Worm (Caenorhabditis elegans) whole organism, young adult: Measurements from ENCODE around the gene inx-11.

Experiments
- B0261.1 ChIP-seq: sonication (generic microtip); optimal IDR thresholded peaks from 2 replicates; lab custom pipeline; 2016; ENCODE audit warnings: mild to moderate bottlenecking, missing genetic modification characterization, moderate library complexity, missing compliant biosample characterization
- B0336.3 ChIP-seq: fragments of 200-800 bp; sonication (Bioruptor generic); IDR thresholded peaks from 2 replicates; pipeline ENCODE4 v1.3.6; 2022; ENCODE audit warnings: missing genetic modification characterization, missing compliant biosample characterization
- F33H1.4 ChIP-seq: fragments of 200-800 bp; sonication (Bioruptor generic); IDR thresholded peaks from 2 replicates; pipeline ENCODE4 v1.3.6; 2022; ENCODE audit warnings: missing genetic modification reagents, missing genetic modification characterization, missing compliant biosample characterization
- F57C9.4 ChIP-seq: sonication (generic microtip); optimal IDR thresholded peaks from 2 replicates; lab custom pipeline; 2017; ENCODE audit warnings: mild to moderate bottlenecking, missing genetic modification characterization, missing compliant biosample characterization
- K12H6.12 ChIP-seq: fragments of 200-800 bp; sonication (Bioruptor generic); optimal IDR thresholded peaks from 2 replicates; lab custom pipeline; 2018; ENCODE audit warnings: mild to moderate bottlenecking, missing genetic modification characterization, missing compliant biosample characterization
- ama-1 ChIP-seq, 3 experiments: fragments of 150-350 bp in 1 of 3; sonication (generic microtip) in 2 of 3; optimal IDR thresholded peaks; 2 replicates each; lab custom pipeline; 2014 to 2018; ENCODE audit warnings: missing biosample characterization in 2 of 3, missing genetic modification characterization in 2 of 3, missing genetic modification reagents in 2 of 3
- atf-7 ChIP-seq: sonication (generic microtip); optimal IDR thresholded peaks from 2 replicates; lab custom pipeline; 2017; ENCODE audit warnings: mild to moderate bottlenecking, missing genetic modification characterization, missing compliant biosample characterization
- attf-6 ChIP-seq: fragments of 200-800 bp; sonication (Bioruptor generic); IDR thresholded peaks from 2 replicates; pipeline ENCODE4 v1.3.6; 2022; ENCODE audit warnings: missing genetic modification reagents, missing genetic modification characterization, missing compliant biosample characterization
- ccch-3 ChIP-seq: fragments of 200-800 bp; sonication (Bioruptor generic); optimal IDR thresholded peaks from 2 replicates; lab custom pipeline; 2018; ENCODE audit warnings: mild to moderate bottlenecking, missing genetic modification characterization, missing compliant biosample characterization
- cebp-1 ChIP-seq, 2 experiments: fragments of 200-800 bp in 1 of 2; sonication (Bioruptor generic) in 1 of 2; sonication (generic microtip) in 1 of 2; IDR thresholded peaks in 1 of 2; optimal IDR thresholded peaks in 1 of 2; 2 replicates each; pipeline versions ENCODE4 v1.3.6 to Lab custom; 2017 to 2022; ENCODE audit warnings: missing compliant biosample characterization in 2 of 2, missing genetic modification characterization in 2 of 2, mild to moderate bottlenecking in 1 of 2, missing genetic modification reagents in 1 of 2, moderate library complexity in 1 of 2
- ceh-58 ChIP-seq: fragments of 200-800 bp; sonication (Bioruptor generic); IDR thresholded peaks from 2 replicates; pipeline ENCODE4 v1.3.6; 2022; ENCODE audit warnings: missing genetic modification characterization, missing compliant biosample characterization
- ceh-79 ChIP-seq: sonication (generic microtip); optimal IDR thresholded peaks from 2 replicates; lab custom pipeline; 2017; ENCODE audit warnings: mild to moderate bottlenecking, missing genetic modification characterization, missing compliant biosample characterization
- chd-7 ChIP-seq: sonication (generic microtip); optimal IDR thresholded peaks from 2 replicates; lab custom pipeline; 2016; ENCODE audit warnings: mild to moderate bottlenecking, missing genetic modification characterization, moderate library complexity, missing compliant biosample characterization
- dox-1 ChIP-seq: fragments of 200-800 bp; sonication (Bioruptor generic); IDR thresholded peaks from 2 replicates; pipeline ENCODE4 v1.3.6; 2022; ENCODE audit warnings: missing genetic modification reagents, missing genetic modification characterization, missing compliant biosample characterization
- efl-1 ChIP-seq: fragments of 150-350 bp; optimal IDR thresholded peaks from 2 replicates; lab custom pipeline; 2014; ENCODE audit warnings: missing biosample characterization, missing genetic modification reagents, missing genetic modification characterization
- ets-4 ChIP-seq: fragments of 200-800 bp; sonication (Bioruptor generic); optimal IDR thresholded peaks from 2 replicates; lab custom pipeline; 2018; ENCODE audit warnings: mild to moderate bottlenecking, missing genetic modification characterization, missing compliant biosample characterization
- fkh-3 ChIP-seq: sonication (generic microtip); optimal IDR thresholded peaks from 2 replicates; lab custom pipeline; 2016; ENCODE audit warnings: mild to moderate bottlenecking, missing genetic modification characterization, missing compliant biosample characterization
- hlh-26 ChIP-seq: fragments of 200-800 bp; sonication (Bioruptor generic); conservative IDR thresholded peaks from 2 replicates; pipeline ENCODE4 v1.3.6; 2022; ENCODE audit warnings: missing genetic modification reagents, missing genetic modification characterization, missing compliant biosample characterization
- hmg-20 ChIP-seq: fragments of 200-800 bp; sonication (Bioruptor generic); IDR thresholded peaks from 2 replicates; pipeline ENCODE4 v1.3.6; 2022; ENCODE audit warnings: missing genetic modification reagents, missing genetic modification characterization, missing compliant biosample characterization
- lin-54 ChIP-seq: fragments of 200-800 bp; sonication (Bioruptor generic); optimal IDR thresholded peaks from 2 replicates; lab custom pipeline; 2018; ENCODE audit warnings: mild to moderate bottlenecking, missing genetic modification characterization, missing compliant biosample characterization
- lsy-27 ChIP-seq: sonication (generic microtip); optimal IDR thresholded peaks from 2 replicates; lab custom pipeline; 2017; ENCODE audit warnings: missing genetic modification characterization, mild to moderate bottlenecking, missing compliant biosample characterization, antibody characterized with exemption, missing genotype, borderline replicate concordance; ENCODE audit not compliant: insufficient read depth
- madf-10 ChIP-seq: sonication (generic microtip); optimal IDR thresholded peaks from 2 replicates; lab custom pipeline; 2016; ENCODE audit warnings: mild to moderate bottlenecking, missing genetic modification characterization, missing compliant biosample characterization
- nfya-1 ChIP-seq: sonication (generic microtip); optimal IDR thresholded peaks from 2 replicates; lab custom pipeline; 2017; ENCODE audit warnings: antibody characterized with exemption, missing compliant biosample characterization, missing genetic modification characterization, borderline replicate concordance; ENCODE audit not compliant: insufficient read depth
- nhr-80 ChIP-seq: sonication (generic microtip); optimal IDR thresholded peaks from 2 replicates; lab custom pipeline; 2016; ENCODE audit warnings: missing genetic modification characterization, missing compliant biosample characterization
- repo-1 ChIP-seq: sonication (generic microtip); optimal IDR thresholded peaks from 2 replicates; lab custom pipeline; 2017; ENCODE audit warnings: mild to moderate bottlenecking, missing genetic modification characterization, missing compliant biosample characterization
- snpc-1.3 ChIP-seq: sonication (generic microtip); optimal IDR thresholded peaks from 2 replicates; lab custom pipeline; 2017; ENCODE audit warnings: missing genetic modification characterization, mild to moderate bottlenecking, missing compliant biosample characterization, antibody characterized with exemption, moderate library complexity, missing genotype, missing genetic modification reagents; ENCODE audit not compliant: insufficient read depth
- tlf-1 ChIP-seq: fragments of 200-800 bp; sonication (Bioruptor generic); optimal IDR thresholded peaks from 2 replicates; lab custom pipeline; 2018; ENCODE audit warnings: mild to moderate bottlenecking, missing genetic modification characterization, missing compliant biosample characterization
- unc-62 ChIP-seq: fragments of 150-350 bp; optimal IDR thresholded peaks from 2 replicates; lab custom pipeline; 2014; ENCODE audit warnings: missing biosample characterization, missing genetic modification reagents, missing genetic modification characterization
- ztf-22 ChIP-seq: fragments of 200-800 bp; sonication (Bioruptor generic); optimal IDR thresholded peaks from 2 replicates; lab custom pipeline; 2018; ENCODE audit warnings: mild to moderate bottlenecking, missing genetic modification characterization, moderate library complexity, missing compliant biosample characterization
- ztf-26 ChIP-seq: sonication (generic microtip); optimal IDR thresholded peaks from 2 replicates; lab custom pipeline; 2017; ENCODE audit warnings: missing genetic modification characterization, missing compliant biosample characterization

The inx-11 gene

ce11 chrV:12512773-12513172 lies 25.7 kb downstream of the inx-11 start, which contains the start of the genes T28H10.2 and lgmn-1 (continued):
- TF ChIP-seq F33H1.4 (no peak), ccch-3 (no peak), nhr-80 (peak; percentile 82), dox-1 (GFP tag; lab: Robert Waterston, UW) (0 out of 2 replicates have a peak, but pooled peaks have one; percentile 11)

- peak; percentile 79 for TF ChIP-seq cebp-1 (GFP tag; IDR thresholded peaks at IDR 0.05; lab: Robert Waterston, UW)
- TF ChIP-seq cebp-1 (tag; optimal IDR thresholded peaks at IDR 0.05; lab: Kevin White, UChicago) = peak; percentile 93
- TF ChIP-seq ztf-26 (tag; lab: Kevin White, UChicago) = no peak
- TF ChIP-seq nhr-80 = peak; percentile 35
Observed at ce11 chrV:12513900-12514299, 26.9 kb downstream of the inx-11 start.

- TF ChIP-seq atf-7 (tag; lab: Kevin White, UChicago) = no peak
- TF ChIP-seq madf-10 = no peak
- no peak for TF ChIP-seq ceh-79 (tag; lab: Kevin White, UChicago)
- TF ChIP-seq unc-62 (GFP tag; lab: Kevin White, UChicago) = peak; percentile 10
Observed at ce11 chrV:12517148-12517547, 30.1 kb downstream of the inx-11 start, which contains the start of gene cal-1. TSS of gene cal-1 (minus strand) at chrV:12517248.

ce11 chrV:12517757-12518156 lies 30.7 kb downstream of the inx-11 start:
- no peak for TF ChIP-seq ceh-58
- no peak for TF ChIP-seq repo-1 (tag; lab: Kevin White, UChicago)
- TF ChIP-seq atf-7 (tag; lab: Kevin White, UChicago) = no peak
- no peak for TF ChIP-seq ets-4 (GFP tag; lab: Kevin White, UChicago)
- no peak for TF ChIP-seq dox-1 (GFP tag; lab: Robert Waterston, UW)
- TF ChIP-seq chd-7 = no peak
- no peak for TF ChIP-seq efl-1 (GFP tag; lab: Kevin White, UChicago)
- TF ChIP-seq B0261.1 (tag; lab: Kevin White, UChicago) = no peak
- TF ChIP-seq snpc-1.3 (tag; lab: Kevin White, UChicago) = no peak
- no peak for TF ChIP-seq ztf-22 (GFP tag; lab: Kevin White, UChicago)
- TF ChIP-seq ama-1 (optimal IDR thresholded peaks at IDR 0.05; lab: Kevin White, UChicago) = no peak
- TF ChIP-seq ama-1 (GFP tag; optimal IDR thresholded peaks at IDR 0.05; lab: Kevin White, UChicago) = no peak
- TF ChIP-seq B0336.3 (GFP tag; lab: Robert Waterston, UW) = no peak
- no peak for TF ChIP-seq lin-54
- TF ChIP-seq ccch-3 = no peak
- TF ChIP-seq nfya-1 = no peak

ce11 chrV:12518770-12519169 lies 31.7 kb downstream of the inx-11 start:
- TF ChIP-seq hmg-20 = no peak
- peak; percentile 19 for TF ChIP-seq ztf-22 (GFP tag; lab: Kevin White, UChicago)
- TF ChIP-seq F57C9.4 (tag; lab: Kevin White, UChicago) = no peak
- no peak for TF ChIP-seq tlf-1 (GFP tag; lab: Kevin White, UChicago)
- TF ChIP-seq nfya-1 = no peak
- no peak for TF ChIP-seq fkh-3
- no peak for TF ChIP-seq attf-6 (GFP tag; lab: Robert Waterston, UW)
- TF ChIP-seq B0336.3 (GFP tag; lab: Robert Waterston, UW) = no peak
- TF ChIP-seq K12H6.12 (tag; lab: Kevin White, UChicago) = peak; percentile 30
- TF ChIP-seq lsy-27 (tag; lab: Kevin White, UChicago) = no peak
- TF ChIP-seq hlh-26 = no peak
